Fruit fly (Drosophila melanogaster) whole organism, embryonic: Measurements from ENCODE around the gene miple2.

ENCODE experiments used
- CG10431 ChIP-seq: fragments of 200-800 bp; sonication (Bioruptor generic); optimal IDR thresholded peaks from 3 replicates; lab custom pipeline; 2018; ENCODE audit warnings: missing biosample characterization, mild to moderate bottlenecking, missing genetic modification characterization
- CG10543 ChIP-seq: fragments of 200-800 bp; sonication (Bioruptor generic); optimal IDR thresholded peaks from 3 replicates; lab custom pipeline; 2017; ENCODE audit warnings: missing biosample characterization, mild to moderate bottlenecking, missing genetic modification characterization, moderate library complexity
- CG12299 ChIP-seq: fragments of 200-800 bp; sonication (Bioruptor generic); optimal IDR thresholded peaks from 2 replicates; lab custom pipeline; 2018; ENCODE audit warnings: missing biosample characterization, mild to moderate bottlenecking, missing genetic modification characterization
- CG13894 ChIP-seq: fragments of 200-800 bp; sonication (Bioruptor generic); optimal IDR thresholded peaks from 3 replicates; lab custom pipeline; 2018; ENCODE audit warnings: missing biosample characterization, mild to moderate bottlenecking, missing genetic modification characterization, moderate library complexity
- CG14014 ChIP-seq: fragments of 200-800 bp; sonication (Bioruptor generic); IDR thresholded peaks from 2 replicates; pipeline ENCODE4 v1.3.6; 2022; ENCODE audit warnings: missing biosample characterization, missing genetic modification characterization
- CG1529 ChIP-seq: fragments of 200-800 bp; sonication (Bioruptor generic); optimal IDR thresholded peaks from 3 replicates; lab custom pipeline; 2018; ENCODE audit warnings: missing biosample characterization, missing genetic modification characterization
- CG15479 ChIP-seq: fragments of 200-800 bp; sonication (Bioruptor generic); optimal IDR thresholded peaks from 3 replicates; lab custom pipeline; 2019; ENCODE audit warnings: missing biosample characterization, mild to moderate bottlenecking, missing genetic modification characterization, moderate library complexity
- CG15601 ChIP-seq: fragments of 200-800 bp; sonication (Bioruptor generic); optimal IDR thresholded peaks from 3 replicates; lab custom pipeline; 2019; ENCODE audit warnings: missing biosample characterization, mild to moderate bottlenecking, missing genetic modification characterization, moderate library complexity
- CG16779 ChIP-seq: fragments of 200-800 bp; sonication (Bioruptor generic); IDR thresholded peaks from 2 replicates; pipeline ENCODE4 v1.3.6; 2022; ENCODE audit warnings: missing biosample characterization, missing genetic modification characterization
- CG17385 ChIP-seq: fragments of 200-800 bp; sonication (Bioruptor generic); optimal IDR thresholded peaks from 3 replicates; lab custom pipeline; 2018; ENCODE audit warnings: missing biosample characterization, mild to moderate bottlenecking, missing genetic modification characterization
- CG17912 ChIP-seq: fragments of 200-800 bp; sonication (Bioruptor generic); optimal IDR thresholded peaks from 2 replicates; lab custom pipeline; 2018; ENCODE audit warnings: missing biosample characterization, mild to moderate bottlenecking, missing genetic modification characterization
- CG1832 ChIP-seq: fragments of 200-800 bp; sonication (Bioruptor generic); optimal IDR thresholded peaks from 2 replicates; lab custom pipeline; 2017; ENCODE audit warnings: missing biosample characterization, mild to moderate bottlenecking, missing genetic modification characterization, inconsistent platforms
- CG2199 ChIP-seq: fragments of 200-800 bp; sonication (Bioruptor generic); IDR thresholded peaks from 3 replicates; pipeline ENCODE4 v1.3.6; 2022; ENCODE audit warnings: missing biosample characterization, missing genetic modification characterization
- CG2712 ChIP-seq: fragments of 200-800 bp; optimal IDR thresholded peaks from 3 replicates; lab custom pipeline; 2019; ENCODE audit warnings: missing biosample characterization, mild to moderate bottlenecking, missing genetic modification characterization, moderate library complexity
- CG2889 ChIP-seq: fragments of 200-800 bp; sonication (Bioruptor generic); IDR thresholded peaks from 3 replicates; pipeline ENCODE4 v1.3.6; 2022; ENCODE audit warnings: missing biosample characterization, missing genetic modification characterization
- CG31441 ChIP-seq: fragments of 200-800 bp; sonication (Bioruptor generic); IDR thresholded peaks from 2 replicates; pipeline ENCODE4 v1.3.6; 2022; ENCODE audit warnings: missing biosample characterization, missing genetic modification characterization
- CG3163 ChIP-seq: fragments of 200-800 bp; sonication (Bioruptor generic); optimal IDR thresholded peaks from 3 replicates; lab custom pipeline; 2016; ENCODE audit warnings: missing biosample characterization, missing genetic modification characterization
- CG32532 ChIP-seq: fragments of 200-800 bp; sonication (Bioruptor generic); IDR thresholded peaks from 2 replicates; pipeline ENCODE4 v1.3.6; 2022; ENCODE audit warnings: missing biosample characterization, missing genetic modification characterization
- CG34224 ChIP-seq: fragments of 200-800 bp; sonication (Bioruptor generic); IDR thresholded peaks from 3 replicates; pipeline ENCODE4 v1.3.6; 2022; ENCODE audit warnings: missing biosample characterization, missing genetic modification characterization; ENCODE audit not compliant: partially characterized antibody
- CG43689 ChIP-seq: fragments of 200-800 bp; sonication (Bioruptor generic); IDR thresholded peaks from 2 replicates; pipeline ENCODE4 v1.3.6; 2022; ENCODE audit warnings: missing biosample characterization, missing genetic modification characterization
- CG6791 ChIP-seq: fragments of 200-800 bp; sonication (Bioruptor generic); IDR thresholded peaks from 3 replicates; pipeline ENCODE4 v1.3.6; 2022; ENCODE audit warnings: missing biosample characterization, missing genetic modification characterization; ENCODE audit not compliant: partially characterized antibody
- CG7271 ChIP-seq: fragments of 200-800 bp; sonication (Bioruptor generic); optimal IDR thresholded peaks from 2 replicates; lab custom pipeline; 2018; ENCODE audit warnings: missing biosample characterization, mild to moderate bottlenecking, missing genetic modification characterization, moderate library complexity
- CG7963 ChIP-seq: fragments of 200-800 bp; sonication (Bioruptor generic); IDR thresholded peaks from 3 replicates; pipeline ENCODE4 v1.3.6; 2022; ENCODE audit warnings: missing biosample characterization, missing genetic modification characterization; ENCODE audit not compliant: partially characterized antibody
- CG8944 ChIP-seq: fragments of 200-800 bp; sonication (Bioruptor generic); optimal IDR thresholded peaks from 3 replicates; lab custom pipeline; 2016; ENCODE audit warnings: missing biosample characterization, missing genetic modification characterization
- CG9215 ChIP-seq: fragments of 200-800 bp; sonication (Bioruptor generic); IDR thresholded peaks from 2 replicates; pipeline ENCODE4 v1.3.6; 2022; ENCODE audit warnings: missing biosample characterization, missing genetic modification characterization
- Camta ChIP-seq: fragments of 200-800 bp; sonication (Bioruptor generic); optimal IDR thresholded peaks from 2 replicates; lab custom pipeline; 2016; ENCODE audit warnings: missing biosample characterization, missing genetic modification characterization
- Chrac-16 ChIP-seq: fragments of 200-800 bp; sonication (Bioruptor generic); optimal IDR thresholded peaks from 3 replicates; lab custom pipeline; 2016; ENCODE audit warnings: missing biosample characterization, missing genetic modification characterization
- Dip3 ChIP-seq: fragments of 200-800 bp; sonication (Bioruptor generic); optimal IDR thresholded peaks from 3 replicates; lab custom pipeline; 2016; ENCODE audit warnings: missing biosample characterization, missing genetic modification characterization
- Dp ChIP-seq: fragments of 200-800 bp; sonication (Bioruptor generic); optimal IDR thresholded peaks from 2 replicates; lab custom pipeline; 2018; ENCODE audit warnings: missing biosample characterization, mild to moderate bottlenecking, missing genetic modification characterization, moderate library complexity
- E2f2 ChIP-seq: fragments of 200-800 bp; sonication (Bioruptor generic); IDR thresholded peaks from 2 replicates; pipeline ENCODE4 v1.3.6; 2022; ENCODE audit warnings: missing biosample characterization, missing genetic modification characterization
- MESR4 ChIP-seq: fragments of 200-800 bp; sonication (Bioruptor generic); optimal IDR thresholded peaks from 2 replicates; lab custom pipeline; 2018; ENCODE audit warnings: missing biosample characterization, mild to moderate bottlenecking, missing genetic modification characterization, moderate library complexity
- Med ChIP-seq: fragments of 200-800 bp; sonication (Bioruptor generic); peaks from one replicate; lab custom pipeline; 2016; ENCODE audit warnings: missing biosample characterization, missing genetic modification characterization, mild to moderate bottlenecking, inconsistent platforms, moderate library complexity
- NK7.1 ChIP-seq: fragments of 200-800 bp; sonication (Bioruptor generic); optimal IDR thresholded peaks from 3 replicates; lab custom pipeline; 2016; ENCODE audit warnings: missing biosample characterization, missing genetic modification characterization
- Sin3A ChIP-seq: fragments of >200 bp; optimal IDR thresholded peaks from 2 replicates; lab custom pipeline; 2018
- Usf ChIP-seq: fragments of 200-800 bp; sonication (Bioruptor generic); optimal IDR thresholded peaks from 2 replicates; lab custom pipeline; 2017; ENCODE audit warnings: missing genotype, missing biosample characterization, missing genetic modification characterization
- al ChIP-seq: fragments of 200-800 bp; sonication (Bioruptor generic); IDR thresholded peaks from 2 replicates; pipeline ENCODE4 v1.3.6; 2022; ENCODE audit warnings: missing biosample characterization, missing genetic modification characterization
- caup ChIP-seq: fragments of 200-800 bp; sonication (Bioruptor generic); optimal IDR thresholded peaks from 3 replicates; lab custom pipeline; 2017; ENCODE audit warnings: missing biosample characterization, mild to moderate bottlenecking, missing genetic modification characterization, moderate library complexity; ENCODE audit not compliant: severe bottlenecking
- chn ChIP-seq: fragments of 200-800 bp; sonication (Bioruptor generic); optimal IDR thresholded peaks from 2 replicates; lab custom pipeline; 2016; ENCODE audit warnings: missing biosample characterization, missing genetic modification characterization
- cwo ChIP-seq: fragments of 200-800 bp; sonication (Bioruptor generic); optimal IDR thresholded peaks from 3 replicates; lab custom pipeline; 2017; ENCODE audit warnings: missing biosample characterization, missing genetic modification characterization, mild to moderate bottlenecking, moderate library complexity, missing genetic modification reagents
- disco-r ChIP-seq: fragments of 200-800 bp; sonication (Bioruptor generic); optimal IDR thresholded peaks from 2 replicates; lab custom pipeline; 2016; ENCODE audit warnings: missing biosample characterization, missing genetic modification characterization
- dysf ChIP-seq: fragments of 200-800 bp; sonication (Bioruptor generic); IDR thresholded peaks from 3 replicates; pipeline ENCODE4 v1.3.6; 2022; ENCODE audit warnings: missing biosample characterization, missing genetic modification characterization
- gsb-n ChIP-seq: fragments of 200-800 bp; sonication (Bioruptor generic); optimal IDR thresholded peaks from 3 replicates; lab custom pipeline; 2018; ENCODE audit warnings: missing biosample characterization, mild to moderate bottlenecking, missing genetic modification characterization
- h ChIP-seq: fragments of >200 bp; optimal IDR thresholded peaks from 2 replicates; lab custom pipeline; 2017
- jigr1 ChIP-seq: fragments of 200-800 bp; sonication (Bioruptor generic); IDR thresholded peaks from 3 replicates; pipeline ENCODE4 v1.3.6; 2022; ENCODE audit warnings: missing biosample characterization, missing genetic modification characterization
- luna ChIP-seq: fragments of 200-800 bp; sonication (Bioruptor generic); optimal IDR thresholded peaks from 2 replicates; lab custom pipeline; 2016; ENCODE audit warnings: missing biosample characterization, missing genetic modification characterization
- pita ChIP-seq: fragments of 200-800 bp; sonication (Bioruptor generic); optimal IDR thresholded peaks from 2 replicates; lab custom pipeline; 2017; ENCODE audit warnings: missing biosample characterization, mild to moderate bottlenecking, missing genetic modification characterization
- psq ChIP-seq: fragments of 200-800 bp; sonication (Bioruptor generic); optimal IDR thresholded peaks from 2 replicates; lab custom pipeline; 2017; ENCODE audit warnings: missing biosample characterization, missing genetic modification characterization
- repo ChIP-seq: fragments of 200-800 bp; sonication (Bioruptor generic); optimal IDR thresholded peaks from 2 replicates; lab custom pipeline; 2016; ENCODE audit warnings: missing biosample characterization, missing genetic modification characterization
- ro ChIP-seq: fragments of 200-800 bp; sonication (Bioruptor generic); IDR thresholded peaks from 2 replicates; pipeline ENCODE4 v1.3.6; 2022; ENCODE audit warnings: missing biosample characterization, missing genetic modification characterization
- sima ChIP-seq: fragments of 200-800 bp; sonication (Bioruptor generic); optimal IDR thresholded peaks from 2 replicates; lab custom pipeline; 2016; ENCODE audit warnings: missing biosample characterization, missing genetic modification characterization
- slp2 ChIP-seq: fragments of 200-800 bp; sonication (Bioruptor generic); optimal IDR thresholded peaks from 2 replicates; lab custom pipeline; 2016; ENCODE audit warnings: missing biosample characterization, missing genetic modification characterization
- sr ChIP-seq: fragments of 200-800 bp; sonication (Bioruptor generic); IDR thresholded peaks from 3 replicates; pipeline ENCODE4 v1.3.6; 2022; ENCODE audit warnings: missing biosample characterization, missing genetic modification characterization

Gene miple2

dm6 chr3L:294841-295408 lies 23.9 kb downstream of the miple2 start (continued):
- TF ChIP-seq dysf (GFP tag; lab: Robert Waterston, UW) (no peak), CG2889 (GFP tag; lab: Robert Waterston, UW) (no peak), h (no peak), jigr1 (GFP tag; lab: Robert Waterston, UW) (no peak), disco-r (GFP tag; lab: Kevin White, UChicago) (no peak), CG7271 (tag; lab: Kevin White, UChicago) (no peak), luna (GFP tag; lab: Kevin White, UChicago) (no peak), CG7963 (GFP tag; lab: Robert Waterston, UW) (no peak), CG2712 (tag; lab: Kevin White, UChicago) (peak; percentile 72), CG14014 (no peak), CG12299 (tag; lab: Kevin White, UChicago) (no peak), Med (peak; percentile 42), CG34224 (no peak), sima (no peak), CG15601 (tag; lab: Kevin White, UChicago) (peak; percentile 54), CG8944 (GFP tag; lab: Kevin White, UChicago) (peak; percentile 31), CG10431 (GFP tag; lab: Kevin White, UChicago) (no peak), slp2 (GFP tag; lab: Kevin White, UChicago) (no peak), pita (GFP tag; lab: Kevin White, UChicago) (no peak), CG15479 (GFP tag; lab: Kevin White, UChicago) (no peak), caup (GFP tag; lab: Kevin White, UChicago) (no peak), CG32532 (GFP tag; lab: Robert Waterston, UW) (no peak), Camta (GFP tag; lab: Kevin White, UChicago) (peak; percentile 6), sr (no peak), CG43689 (GFP tag; lab: Robert Waterston, UW) (no peak), Chrac-16 (GFP tag; lab: Kevin White, UChicago) (peak; percentile 47), MESR4 (GFP tag; lab: Kevin White, UChicago) (no peak), repo (GFP tag; lab: Kevin White, UChicago) (no peak), ro (GFP tag; lab: Robert Waterston, UW) (no peak), CG2199 (0 out of 3 replicates have a peak, but pooled peaks have one; percentile 14), CG16779 (GFP tag; lab: Robert Waterston, UW) (no peak), CG17385 (no peak), gsb-n (tag; lab: Kevin White, UChicago) (no peak), Usf (no peak), Sin3A (lab: Kevin White, UChicago) (no peak), chn (GFP tag; lab: Kevin White, UChicago) (peak; percentile 15), CG6791 (GFP tag; lab: Robert Waterston, UW) (no peak), CG3163 (GFP tag; lab: Kevin White, UChicago) (no peak), CG31441 (no peak; the same call in 1 of the 2 replicates), CG17912 (GFP tag; lab: Kevin White, UChicago) (no peak), NK7.1 (GFP tag; lab: Kevin White, UChicago) (no peak), E2f2 (GFP tag; lab: Robert Waterston, UW) (no peak), cwo (no peak), Dp (GFP tag; lab: Kevin White, UChicago) (no peak), psq (GFP tag; lab: Kevin White, UChicago) (no peak), al (GFP tag; lab: Robert Waterston, UW) (no peak), CG1529 (peak; percentile 16), CG1832 (GFP tag; lab: Kevin White, UChicago) (no peak), CG10543 (GFP tag; lab: Kevin White, UChicago) (no peak), Dip3 (GFP tag; lab: Kevin White, UChicago) (no peak), CG9215 (no peak), CG13894 (no peak)
